Worm (Caenorhabditis elegans) whole organism, young adult: Measurements from ENCODE around the gene tsp-17.
A peak's percentile ranks its signal among the peaks of the same experiment; 100 is the strongest.

Experiments
- B0019.2 ChIP-seq: fragments of 200-800 bp; sonication (Bioruptor generic); conservative IDR thresholded peaks from 2 replicates; pipeline ENCODE4 v1.3.6; 2022; ENCODE audit warnings: missing genetic modification reagents, missing genetic modification characterization, missing compliant biosample characterization
- B0261.1 ChIP-seq: sonication (generic microtip); optimal IDR thresholded peaks from 2 replicates; lab custom pipeline; 2016; ENCODE audit warnings: mild to moderate bottlenecking, missing genetic modification characterization, moderate library complexity, missing compliant biosample characterization
- B0336.3 ChIP-seq: fragments of 200-800 bp; sonication (Bioruptor generic); IDR thresholded peaks from 2 replicates; pipeline ENCODE4 v1.3.6; 2022; ENCODE audit warnings: missing genetic modification characterization, missing compliant biosample characterization
- C06A6.2 ChIP-seq: fragments of 200-800 bp; sonication (Bioruptor generic); conservative IDR thresholded peaks from 2 replicates; pipeline ENCODE4 v1.3.6; 2022; ENCODE audit warnings: missing genetic modification characterization, missing compliant biosample characterization
- F22D6.2 ChIP-seq: sonication (generic microtip); optimal IDR thresholded peaks from 2 replicates; lab custom pipeline; 2016; ENCODE audit warnings: mild to moderate bottlenecking, missing genetic modification characterization, missing compliant biosample characterization
- F23B12.7 ChIP-seq: sonication (generic microtip); optimal IDR thresholded peaks from 2 replicates; lab custom pipeline; 2017; ENCODE audit warnings: missing genetic modification characterization, mild to moderate bottlenecking, missing compliant biosample characterization, antibody characterized with exemption, moderate library complexity; ENCODE audit not compliant: insufficient read depth
- F37B4.10 ChIP-seq: fragments of 200-800 bp; sonication (Bioruptor generic); IDR thresholded peaks from 2 replicates; pipeline ENCODE4 v1.3.6; 2022; ENCODE audit warnings: missing genetic modification characterization, missing compliant biosample characterization
- F39B2.1 ChIP-seq: fragments of 200-800 bp; sonication (Bioruptor generic); IDR thresholded peaks from 2 replicates; pipeline ENCODE4 v1.3.6; 2022; ENCODE audit warnings: missing genetic modification reagents, missing genetic modification characterization, missing compliant biosample characterization
- F49E8.2 ChIP-seq: sonication (generic microtip); optimal IDR thresholded peaks from 3 replicates; lab custom pipeline; 2017; ENCODE audit warnings: missing genetic modification characterization, mild to moderate bottlenecking, missing compliant biosample characterization, antibody characterized with exemption, moderate library complexity; ENCODE audit not compliant: insufficient read depth
- F55B11.4 ChIP-seq: sonication (generic microtip); optimal IDR thresholded peaks from 2 replicates; lab custom pipeline; 2016; ENCODE audit warnings: missing compliant biosample characterization, missing genetic modification characterization, borderline replicate concordance; ENCODE audit not compliant: insufficient read depth
- F57C9.4 ChIP-seq: sonication (generic microtip); optimal IDR thresholded peaks from 2 replicates; lab custom pipeline; 2017; ENCODE audit warnings: mild to moderate bottlenecking, missing genetic modification characterization, missing compliant biosample characterization
- K11D2.4 ChIP-seq: fragments of 200-800 bp; sonication (Bioruptor generic); IDR thresholded peaks from 2 replicates; pipeline ENCODE4 v1.3.6; 2022; ENCODE audit warnings: missing genetic modification reagents, missing genetic modification characterization, missing compliant biosample characterization
- K12H6.12 ChIP-seq: fragments of 200-800 bp; sonication (Bioruptor generic); optimal IDR thresholded peaks from 2 replicates; lab custom pipeline; 2018; ENCODE audit warnings: mild to moderate bottlenecking, missing genetic modification characterization, missing compliant biosample characterization
- Y53F4B.3 ChIP-seq: fragments of 200-800 bp; sonication (Bioruptor generic); IDR thresholded peaks from 2 replicates; pipeline ENCODE4 v1.3.6; 2022; ENCODE audit warnings: missing genetic modification reagents, missing genetic modification characterization, missing compliant biosample characterization
- Y79H2A.3 ChIP-seq: fragments of 200-800 bp; sonication (Bioruptor generic); conservative IDR thresholded peaks from 2 replicates; pipeline ENCODE4 v1.3.6; 2022; ENCODE audit warnings: missing genetic modification reagents, missing genetic modification characterization, missing compliant biosample characterization
- akir-1 ChIP-seq: fragments of 200-800 bp; sonication (Bioruptor generic); optimal IDR thresholded peaks from 2 replicates; lab custom pipeline; 2018; ENCODE audit warnings: mild to moderate bottlenecking, missing genetic modification characterization, moderate library complexity, missing compliant biosample characterization
- ama-1 ChIP-seq, 3 experiments: fragments of 150-350 bp in 1 of 3; sonication (generic microtip) in 2 of 3; optimal IDR thresholded peaks; 2 replicates each; lab custom pipeline; 2014 to 2018; ENCODE audit warnings: missing biosample characterization in 2 of 3, missing genetic modification characterization in 2 of 3, missing genetic modification reagents in 2 of 3
- atf-7 ChIP-seq: sonication (generic microtip); optimal IDR thresholded peaks from 2 replicates; lab custom pipeline; 2017; ENCODE audit warnings: mild to moderate bottlenecking, missing genetic modification characterization, missing compliant biosample characterization
- athp-1 ChIP-seq: sonication (generic microtip); optimal IDR thresholded peaks from 2 replicates; lab custom pipeline; 2017; ENCODE audit warnings: mild to moderate bottlenecking, missing genetic modification characterization, missing compliant biosample characterization
- attf-6 ChIP-seq: fragments of 200-800 bp; sonication (Bioruptor generic); IDR thresholded peaks from 2 replicates; pipeline ENCODE4 v1.3.6; 2022; ENCODE audit warnings: missing genetic modification reagents, missing genetic modification characterization, missing compliant biosample characterization
- bed-2 ChIP-seq: fragments of 200-800 bp; sonication (Bioruptor generic); IDR thresholded peaks from 2 replicates; pipeline ENCODE4 v1.3.6; 2022; ENCODE audit warnings: missing genetic modification reagents, missing genetic modification characterization, missing compliant biosample characterization
- dpff-1 ChIP-seq: sonication (generic microtip); optimal IDR thresholded peaks from 2 replicates; lab custom pipeline; 2017; ENCODE audit warnings: mild to moderate bottlenecking, missing genetic modification characterization, missing compliant biosample characterization
- dpl-1 ChIP-seq: fragments of 150-350 bp; optimal IDR thresholded peaks from 2 replicates; lab custom pipeline; 2014; ENCODE audit warnings: missing biosample characterization, missing genetic modification reagents, missing genetic modification characterization
- egl-18 ChIP-seq: fragments of 200-800 bp; sonication (Bioruptor generic); IDR thresholded peaks from 2 replicates; pipeline ENCODE4 v1.3.6; 2022; ENCODE audit warnings: missing genetic modification reagents, missing genetic modification characterization, missing compliant biosample characterization
- egrh-3 ChIP-seq: fragments of 200-800 bp; sonication (Bioruptor generic); IDR thresholded peaks from 2 replicates; pipeline ENCODE4 v1.3.6; 2022; ENCODE audit warnings: missing genetic modification reagents, missing genetic modification characterization, missing compliant biosample characterization
- him-1 ChIP-seq: sonication (generic microtip); optimal IDR thresholded peaks from 2 replicates; lab custom pipeline; 2016; ENCODE audit warnings: missing genotype, missing genetic modification reagents, missing genetic modification characterization, missing compliant biosample characterization
- hmg-1.2 ChIP-seq: fragments of 200-800 bp; sonication (Bioruptor generic); IDR thresholded peaks from 2 replicates; pipeline ENCODE4 v1.3.6; 2022; ENCODE audit warnings: missing genetic modification reagents, missing genetic modification characterization, missing compliant biosample characterization
- hmg-20 ChIP-seq: fragments of 200-800 bp; sonication (Bioruptor generic); IDR thresholded peaks from 2 replicates; pipeline ENCODE4 v1.3.6; 2022; ENCODE audit warnings: missing genetic modification reagents, missing genetic modification characterization, missing compliant biosample characterization
- hrde-1 ChIP-seq: sonication (generic microtip); optimal IDR thresholded peaks from 2 replicates; lab custom pipeline; 2016; ENCODE audit warnings: missing genetic modification characterization, mild to moderate bottlenecking, missing compliant biosample characterization, moderate library complexity, missing genotype, missing genetic modification reagents, borderline replicate concordance
- let-607 ChIP-seq, 2 experiments: fragments of 200-800 bp in 1 of 2; sonication (Bioruptor generic) in 1 of 2; sonication (generic microtip) in 1 of 2; optimal IDR thresholded peaks; 2 replicates each; lab custom pipeline; 2016 to 2018; ENCODE audit warnings: mild to moderate bottlenecking in 2 of 2, missing compliant biosample characterization in 2 of 2, missing genetic modification characterization in 2 of 2, moderate library complexity in 2 of 2, missing genotype in 1 of 2
- lin-40 ChIP-seq: sonication (generic microtip); optimal IDR thresholded peaks from 2 replicates; lab custom pipeline; 2016; ENCODE audit warnings: missing genetic modification characterization, mild to moderate bottlenecking, missing compliant biosample characterization, missing genotype, missing genetic modification reagents
- lsy-27 ChIP-seq: sonication (generic microtip); optimal IDR thresholded peaks from 2 replicates; lab custom pipeline; 2017; ENCODE audit warnings: missing genetic modification characterization, mild to moderate bottlenecking, missing compliant biosample characterization, antibody characterized with exemption, missing genotype, borderline replicate concordance; ENCODE audit not compliant: insufficient read depth
- mcd-1 ChIP-seq: fragments of 200-800 bp; sonication (Bioruptor generic); IDR thresholded peaks from 2 replicates; pipeline ENCODE4 v1.3.6; 2022; ENCODE audit warnings: missing genetic modification reagents, missing genetic modification characterization, missing compliant biosample characterization
- mel-28 ChIP-seq: sonication (generic microtip); optimal IDR thresholded peaks from 2 replicates; lab custom pipeline; 2016; ENCODE audit warnings: borderline replicate concordance, mild to moderate bottlenecking, missing genetic modification characterization, missing compliant biosample characterization
- mxl-1 ChIP-seq: sonication (generic microtip); optimal IDR thresholded peaks from 2 replicates; lab custom pipeline; 2016; ENCODE audit warnings: missing genetic modification characterization, missing compliant biosample characterization
- nhr-80 ChIP-seq: sonication (generic microtip); optimal IDR thresholded peaks from 2 replicates; lab custom pipeline; 2016; ENCODE audit warnings: missing genetic modification characterization, missing compliant biosample characterization
- pbrm-1 ChIP-seq: fragments of 200-800 bp; sonication (Bioruptor generic); IDR thresholded peaks from 2 replicates; pipeline ENCODE4 v1.3.6; 2022; ENCODE audit warnings: missing genetic modification reagents, missing genetic modification characterization, missing compliant biosample characterization
- rec-8 ChIP-seq, 2 experiments: sonication (generic microtip); optimal IDR thresholded peaks; 2 replicates each; lab custom pipeline; 2016; ENCODE audit warnings: mild to moderate bottlenecking in 2 of 2, missing genetic modification characterization in 2 of 2, missing genetic modification reagents in 2 of 2, missing genotype in 2 of 2, missing biosample characterization in 1 of 2, missing compliant biosample characterization in 1 of 2, moderate library complexity in 1 of 2
- sea-2 ChIP-seq: fragments of 200-800 bp; sonication (Bioruptor generic); IDR thresholded peaks from 2 replicates; pipeline ENCODE4 v1.3.6; 2022; ENCODE audit warnings: missing genetic modification characterization, missing compliant biosample characterization
- snpc-1.3 ChIP-seq: sonication (generic microtip); optimal IDR thresholded peaks from 2 replicates; lab custom pipeline; 2017; ENCODE audit warnings: missing genetic modification characterization, mild to moderate bottlenecking, missing compliant biosample characterization, antibody characterized with exemption, moderate library complexity, missing genotype, missing genetic modification reagents; ENCODE audit not compliant: insufficient read depth
- somi-1 ChIP-seq: fragments of 200-800 bp; sonication (Bioruptor generic); optimal IDR thresholded peaks from 2 replicates; lab custom pipeline; 2018; ENCODE audit warnings: mild to moderate bottlenecking, missing genetic modification characterization, missing compliant biosample characterization
- sptf-2 ChIP-seq: fragments of 200-800 bp; sonication (Bioruptor generic); optimal IDR thresholded peaks from 2 replicates; lab custom pipeline; 2018; ENCODE audit warnings: mild to moderate bottlenecking, missing genetic modification characterization, missing compliant biosample characterization
- tbx-9 ChIP-seq: sonication (generic microtip); optimal IDR thresholded peaks from 2 replicates; lab custom pipeline; 2016; ENCODE audit warnings: borderline replicate concordance, missing genetic modification characterization, inconsistent platforms, missing compliant biosample characterization
- tlf-1 ChIP-seq: fragments of 200-800 bp; sonication (Bioruptor generic); optimal IDR thresholded peaks from 2 replicates; lab custom pipeline; 2018; ENCODE audit warnings: mild to moderate bottlenecking, missing genetic modification characterization, missing compliant biosample characterization
- unc-130 ChIP-seq: sonication (generic microtip); optimal IDR thresholded peaks from 2 replicates; lab custom pipeline; 2016; ENCODE audit warnings: missing genetic modification reagents, missing genetic modification characterization, missing compliant biosample characterization
- zim-3 ChIP-seq: sonication (generic microtip); optimal IDR thresholded peaks from 2 replicates; lab custom pipeline; 2017; ENCODE audit warnings: mild to moderate bottlenecking, missing genetic modification characterization, moderate library complexity, missing compliant biosample characterization
- ztf-3 ChIP-seq: fragments of 200-800 bp; sonication (Bioruptor generic); optimal IDR thresholded peaks from 2 replicates; lab custom pipeline; 2018; ENCODE audit warnings: mild to moderate bottlenecking, missing genetic modification characterization, missing compliant biosample characterization

tsp-17 gene

ce11 chrX:3697623-3698022 is 16.7 kb downstream of the tsp-17 start (continued):
- TF ChIP-seq akir-1 (GFP tag; lab: Kevin White, UChicago): peak; percentile 56
- peak; percentile 46 for TF ChIP-seq tlf-1 (GFP tag; lab: Kevin White, UChicago)
- 0 out of 2 replicates have a peak, but pooled peaks have one; percentile 75 for TF ChIP-seq F37B4.10 (GFP tag; lab: Robert Waterston, UW)
- peak; percentile 44 for TF ChIP-seq hrde-1 (tag; lab: Kevin White, UChicago)
- no peak for TF ChIP-seq Y53F4B.3 (GFP tag; lab: Robert Waterston, UW)
- peak; percentile 40; the same call in 1 of the 2 replicates for TF ChIP-seq B0019.2 (GFP tag; lab: Robert Waterston, UW)
- TF ChIP-seq F39B2.1 (GFP tag; lab: Robert Waterston, UW): no peak
- TF ChIP-seq Y79H2A.3 (GFP tag; lab: Robert Waterston, UW): no peak
- peak; percentile 35 to 48 for TF ChIP-seq let-607 (tag; optimal IDR thresholded peaks at IDR 0.05; lab: Kevin White, UChicago)
- no peak for TF ChIP-seq dpff-1 (tag; lab: Kevin White, UChicago)
- no peak for TF ChIP-seq F22D6.2 (tag; lab: Kevin White, UChicago)
- TF ChIP-seq hmg-1.2 (GFP tag; lab: Robert Waterston, UW): peak; percentile 89
- no peak for TF ChIP-seq bed-2 (GFP tag; lab: Robert Waterston, UW)
- TF ChIP-seq K11D2.4: peak; percentile 76
- peak; percentile 66 for TF ChIP-seq mxl-1 (tag; lab: Kevin White, UChicago)
- TF ChIP-seq athp-1 (tag; lab: Kevin White, UChicago): peak; percentile 60
- peak; percentile 75 for TF ChIP-seq F23B12.7 (tag; lab: Kevin White, UChicago)
- TF ChIP-seq B0261.1: peak; percentile 98
- TF ChIP-seq F57C9.4: peak; percentile 10
- peak; percentile 74 to 79 for TF ChIP-seq rec-8 (tag; optimal IDR thresholded peaks at IDR 0.05; lab: Kevin White, UChicago)
- TF ChIP-seq ama-1 (optimal IDR thresholded peaks at IDR 0.05; lab: Kevin White, UChicago): no peak
- peak; percentile 75 to 76 for TF ChIP-seq ama-1 (GFP tag; optimal IDR thresholded peaks at IDR 0.05; lab: Kevin White, UChicago)
- TF ChIP-seq sea-2 (GFP tag; lab: Robert Waterston, UW): 0 out of 2 replicates have a peak, but pooled peaks have one; percentile 34
- peak; percentile 62; the same call in 1 of the 2 replicates for TF ChIP-seq hmg-20 (GFP tag; lab: Robert Waterston, UW)
- peak; percentile 7 for TF ChIP-seq dpl-1 (GFP tag; lab: Kevin White, UChicago)
- TF ChIP-seq mel-28 (tag; lab: Kevin White, UChicago): peak; percentile 53
- peak; percentile 80 for TF ChIP-seq snpc-1.3 (tag; lab: Kevin White, UChicago)
- peak; percentile 1 for TF ChIP-seq sptf-2 (GFP tag; lab: Kevin White, UChicago)
- peak; percentile 93 for TF ChIP-seq pbrm-1 (GFP tag; lab: Robert Waterston, UW)
- TF ChIP-seq egrh-3 (GFP tag; lab: Robert Waterston, UW): peak; percentile 67
- peak; percentile 65 for TF ChIP-seq zim-3 (tag; lab: Kevin White, UChicago)
- TF ChIP-seq F49E8.2 (tag; lab: Kevin White, UChicago): no peak
- TF ChIP-seq somi-1 (GFP tag; lab: Kevin White, UChicago): peak; percentile 76
- TF ChIP-seq nhr-80 (tag; lab: Kevin White, UChicago): peak; percentile 16
- peak; percentile 73 for TF ChIP-seq mcd-1 (GFP tag; lab: Robert Waterston, UW)
- peak; percentile 98 for TF ChIP-seq him-1 (tag; lab: Kevin White, UChicago)
- peak; percentile 64 for TF ChIP-seq B0336.3 (GFP tag; lab: Robert Waterston, UW)
- peak; percentile 74 for TF ChIP-seq lin-40 (tag; lab: Kevin White, UChicago)
- peak; percentile 14 for TF ChIP-seq atf-7
- TF ChIP-seq attf-6: no peak
- no peak for TF ChIP-seq ztf-3 (GFP tag; lab: Kevin White, UChicago)
- peak; percentile 68; the same call in 1 of the 2 replicates for TF ChIP-seq C06A6.2 (GFP tag; lab: Robert Waterston, UW)
- peak; percentile 50 for TF ChIP-seq unc-130 (GFP tag; lab: Kevin White, UChicago)
- no peak for TF ChIP-seq egl-18 (GFP tag; lab: Robert Waterston, UW)
- TF ChIP-seq F55B11.4 (tag; lab: Kevin White, UChicago): no peak
- peak; percentile 78 for TF ChIP-seq lsy-27 (tag; lab: Kevin White, UChicago)
- TF ChIP-seq tbx-9 (tag; lab: Kevin White, UChicago): no peak
- peak; percentile 50 for TF ChIP-seq K12H6.12 (tag; lab: Kevin White, UChicago)
